Worm (Caenorhabditis elegans) whole organism, L1 larva: ENCODE measurements around the gene mgl-1.

Source experiments
- C04F5.9 ChIP-seq: sonication (generic microtip); optimal IDR thresholded peaks from 2 replicates; lab custom pipeline; 2016; ENCODE audit warnings: missing genetic modification characterization, missing compliant biosample characterization
- alr-1 ChIP-seq: fragments of 200-800 bp; sonication (Bioruptor generic); optimal IDR thresholded peaks from 2 replicates; lab custom pipeline; 2018; ENCODE audit warnings: borderline replicate concordance, mild to moderate bottlenecking, missing genetic modification characterization, missing compliant biosample characterization
- blmp-1 ChIP-seq: fragments of 150-350 bp; optimal IDR thresholded peaks from 2 replicates; lab custom pipeline; 2014; ENCODE audit warnings: missing biosample characterization, missing genetic modification characterization
- dsc-1 ChIP-seq: sonication (generic microtip); optimal IDR thresholded peaks from 2 replicates; lab custom pipeline; 2016; ENCODE audit warnings: mild to moderate bottlenecking, missing genetic modification characterization, missing compliant biosample characterization
- egl-13 ChIP-seq: sonication (generic microtip); optimal IDR thresholded peaks from 2 replicates; lab custom pipeline; 2016; ENCODE audit warnings: missing genotype, missing genetic modification reagents, missing genetic modification characterization, missing compliant biosample characterization
- elt-3 ChIP-seq, 6 experiments: fragments of 150-350 bp in 1 of 6; sonication (generic microtip); optimal IDR thresholded peaks; 2 replicates each; lab custom pipeline; 2017 to 2018; ENCODE audit warnings: missing biosample characterization in 6 of 6, missing genetic modification characterization in 6 of 6, inconsistent platforms in 1 of 6
- fkh-8 ChIP-seq: sonication (generic microtip); optimal IDR thresholded peaks from 2 replicates; lab custom pipeline; 2016; ENCODE audit warnings: mild to moderate bottlenecking, missing genetic modification characterization, missing compliant biosample characterization
- isw-1 ChIP-seq: fragments of 200-800 bp; sonication (Bioruptor generic); IDR thresholded peaks from 2 replicates; pipeline ENCODE4 v1.3.6; 2022; ENCODE audit warnings: missing genetic modification characterization, missing compliant biosample characterization
- lin-14 ChIP-seq: fragments of 200-800 bp; sonication (Bioruptor generic); optimal IDR thresholded peaks from 2 replicates; lab custom pipeline; 2018; ENCODE audit warnings: mild to moderate bottlenecking, missing genetic modification characterization, moderate library complexity, missing compliant biosample characterization
- lin-39 ChIP-seq: fragments of 150-350 bp; optimal IDR thresholded peaks from 2 replicates; lab custom pipeline; 2014; ENCODE audit warnings: missing biosample characterization, missing genetic modification reagents, missing genetic modification characterization
- lir-3 ChIP-seq: sonication (generic microtip); optimal IDR thresholded peaks from 2 replicates; lab custom pipeline; 2016; ENCODE audit warnings: mild to moderate bottlenecking, missing genetic modification characterization, moderate library complexity, missing compliant biosample characterization; ENCODE audit not compliant: poor library complexity
- lsy-2 ChIP-seq, 2 experiments: fragments of 150-350 bp; optimal IDR thresholded peaks; 2 replicates each; lab custom pipeline; 2014; ENCODE audit warnings: missing biosample characterization in 2 of 2, missing genetic modification characterization in 2 of 2
- nhr-19 ChIP-seq: fragments of 200-800 bp; sonication (Bioruptor generic); conservative IDR thresholded peaks from 2 replicates; pipeline ENCODE4 v1.3.6; 2022; ENCODE audit warnings: missing genetic modification characterization, missing compliant biosample characterization
- nhr-20 ChIP-seq: sonication (generic microtip); optimal IDR thresholded peaks from 2 replicates; lab custom pipeline; 2016; ENCODE audit warnings: mild to moderate bottlenecking, missing genetic modification characterization, missing compliant biosample characterization
- nhr-47 ChIP-seq: sonication (generic microtip); optimal IDR thresholded peaks from 2 replicates; lab custom pipeline; 2016; ENCODE audit warnings: mild to moderate bottlenecking, missing genetic modification characterization, moderate library complexity, missing compliant biosample characterization
- nhr-71 ChIP-seq: sonication (generic microtip); optimal IDR thresholded peaks from 2 replicates; lab custom pipeline; 2016; ENCODE audit warnings: mild to moderate bottlenecking, missing genetic modification characterization, moderate library complexity, missing compliant biosample characterization
- nhr-76 ChIP-seq: sonication (generic microtip); optimal IDR thresholded peaks from 2 replicates; lab custom pipeline; 2017; ENCODE audit warnings: missing biosample characterization, missing genetic modification characterization
- nhr-85 ChIP-seq: sonication (generic microtip); peaks from one replicate; lab custom pipeline; 2016; ENCODE audit warnings: missing genetic modification characterization, inconsistent platforms, missing compliant biosample characterization
- nhr-90 ChIP-seq: sonication (generic microtip); optimal IDR thresholded peaks from 2 replicates; lab custom pipeline; 2016; ENCODE audit warnings: mild to moderate bottlenecking, missing genetic modification characterization, missing compliant biosample characterization; ENCODE audit not compliant: poor library complexity
- pag-3 ChIP-seq: sonication (generic microtip); optimal IDR thresholded peaks from 2 replicates; lab custom pipeline; 2017; ENCODE audit warnings: missing genetic modification characterization, mild to moderate bottlenecking, missing compliant biosample characterization, antibody characterized with exemption, borderline replicate concordance; ENCODE audit not compliant: insufficient read depth
- pax-3 ChIP-seq: fragments of 200-800 bp; sonication (Bioruptor generic); optimal IDR thresholded peaks from 2 replicates; lab custom pipeline; 2018; ENCODE audit warnings: mild to moderate bottlenecking, missing genetic modification characterization, moderate library complexity, missing compliant biosample characterization
- rnt-1 ChIP-seq: sonication (generic microtip); optimal IDR thresholded peaks from 2 replicates; lab custom pipeline; 2016; ENCODE audit warnings: mild to moderate bottlenecking, missing genetic modification characterization, moderate library complexity, missing compliant biosample characterization
- snu-23 ChIP-seq: sonication (generic microtip); optimal IDR thresholded peaks from 2 replicates; lab custom pipeline; 2016; ENCODE audit warnings: missing genetic modification characterization, missing compliant biosample characterization
- sox-4 ChIP-seq: sonication (generic microtip); optimal IDR thresholded peaks from 2 replicates; lab custom pipeline; 2016; ENCODE audit warnings: missing genetic modification characterization, missing compliant biosample characterization
- swsn-7 ChIP-seq: sonication (generic microtip); optimal IDR thresholded peaks from 2 replicates; lab custom pipeline; 2016; ENCODE audit warnings: missing genetic modification characterization, missing compliant biosample characterization
- unc-30 ChIP-seq: sonication (generic microtip); optimal IDR thresholded peaks from 2 replicates; lab custom pipeline; 2017; ENCODE audit warnings: missing biosample characterization, missing genetic modification characterization
- unc-86 ChIP-seq: sonication (generic microtip); optimal IDR thresholded peaks from 2 replicates; lab custom pipeline; 2016; ENCODE audit warnings: missing genetic modification characterization, missing compliant biosample characterization
- unc-98 ChIP-seq: fragments of 200-800 bp; sonication (Bioruptor generic); IDR thresholded peaks from 2 replicates; pipeline ENCODE4 v1.3.6; 2022; ENCODE audit warnings: missing genetic modification characterization, missing compliant biosample characterization
- vab-15 ChIP-seq: sonication (generic microtip); optimal IDR thresholded peaks from 2 replicates; lab custom pipeline; 2017; ENCODE audit warnings: missing genotype, mild to moderate bottlenecking, missing genetic modification characterization, missing compliant biosample characterization
- zip-4 ChIP-seq: fragments of 200-800 bp; sonication (Bioruptor generic); optimal IDR thresholded peaks from 2 replicates; lab custom pipeline; 2018; ENCODE audit warnings: mild to moderate bottlenecking, missing genetic modification characterization, moderate library complexity, missing compliant biosample characterization
- ztf-11 ChIP-seq, 2 experiments: sonication (generic microtip); optimal IDR thresholded peaks; 2 replicates each; lab custom pipeline; 2016 to 2017; ENCODE audit warnings: missing genetic modification characterization in 2 of 2, missing biosample characterization in 1 of 2, missing compliant biosample characterization in 1 of 2
- ztf-4 ChIP-seq: fragments of 150-350 bp; optimal IDR thresholded peaks from 2 replicates; lab custom pipeline; 2014; ENCODE audit warnings: missing biosample characterization, missing genetic modification characterization

The mgl-1 gene

ce11 chrX:9957449-9957848 lies 18.7 kb downstream of the mgl-1 start (continued):
- TF ChIP-seq unc-98 (no peak), ztf-4 (no peak), nhr-19 (GFP tag; lab: Robert Waterston, UW) (peak; percentile 72), zip-4 (no peak), lir-3 (tag; lab: Kevin White, UChicago) (no peak), alr-1 (tag; lab: Kevin White, UChicago) (no peak), lin-39 (no peak)

- TF ChIP-seq egl-13 (tag; lab: Kevin White, UChicago): peak; percentile 42
- TF ChIP-seq nhr-71 (tag; lab: Kevin White, UChicago): peak; percentile 82
- TF ChIP-seq nhr-47 (tag; lab: Kevin White, UChicago): peak; percentile 57
- TF ChIP-seq pax-3 (tag; lab: Kevin White, UChicago): peak; percentile 35
- peak; percentile 1 for TF ChIP-seq nhr-20 (tag; lab: Kevin White, UChicago)
- peak; percentile 47 for TF ChIP-seq dsc-1 (tag; lab: Kevin White, UChicago)
- peak; percentile 89 for TF ChIP-seq fkh-8 (tag; lab: Kevin White, UChicago)
- TF ChIP-seq unc-86: peak; percentile 87
- TF ChIP-seq lin-14 (GFP tag; lab: Kevin White, UChicago): peak; percentile 57
- TF ChIP-seq snu-23 (GFP tag; lab: Kevin White, UChicago): peak; percentile 5
- TF ChIP-seq nhr-85 (tag; lab: Kevin White, UChicago): peak; percentile 45
- TF ChIP-seq nhr-19 (GFP tag; lab: Robert Waterston, UW): peak; percentile 88
- TF ChIP-seq isw-1 (GFP tag; lab: Robert Waterston, UW): peak; percentile 17; the same call in 1 of the 2 replicates
- TF ChIP-seq sox-4 (tag; lab: Kevin White, UChicago): peak; percentile 55
- TF ChIP-seq lsy-2 (tag; optimal IDR thresholded peaks at IDR 0.05; lab: Kevin White, UChicago): peak in 1 of 2 experiments; percentile 13
These were observed 19.6 kb downstream of the mgl-1 start for ce11 chrX:9956537-9956936.

ce11 chrX:9956052-9956451 lies 20.1 kb downstream of the mgl-1 start:
- TF ChIP-seq ztf-11 (tag; optimal IDR thresholded peaks at IDR 0.05; lab: Kevin White, UChicago) (no peak), nhr-76 (tag; lab: Kevin White, UChicago) (no peak), unc-30 (no peak), C04F5.9 (tag; lab: Kevin White, UChicago) (no peak), swsn-7 (no peak)

ce11 chrX:9954483-9955041 lies 21.5 kb downstream of the mgl-1 start, which contains the start of gene cysl-1:
Gene cysl-1, minus strand, starts transcription at chrX:9954533.
- TF ChIP-seq rnt-1 (tag; lab: Kevin White, UChicago) (peak; percentile 8), ztf-11 (tag; optimal IDR thresholded peaks at IDR 0.05; lab: Kevin White, UChicago) (no peak), elt-3 (tag; optimal IDR thresholded peaks at IDR 0.05; lab: Kevin White, UChicago) (peak in 1 of 6 experiments; percentile 8), nhr-71 (tag; lab: Kevin White, UChicago) (peak; percentile 23), nhr-90 (tag; lab: Kevin White, UChicago) (no peak), sox-4 (tag; lab: Kevin White, UChicago) (peak; percentile 16), lin-14 (GFP tag; lab: Kevin White, UChicago) (peak; percentile 41), vab-15 (no peak)
- TF ChIP-seq, all 84 proteins: peak for 5

- TF ChIP-seq blmp-1: peak; percentile 58
- no peak for TF ChIP-seq pag-3
- TF ChIP-seq, all 84 proteins: peak for 1
These were observed 27.1 kb downstream of the mgl-1 start, which contains the start of gene nas-37 for ce11 chrX:9948963-9949362. Gene nas-37, minus strand, starts transcription at chrX:9949063.
